Fruit fly (Drosophila melanogaster): ENCODE data around the gene NPF.

DNA sequence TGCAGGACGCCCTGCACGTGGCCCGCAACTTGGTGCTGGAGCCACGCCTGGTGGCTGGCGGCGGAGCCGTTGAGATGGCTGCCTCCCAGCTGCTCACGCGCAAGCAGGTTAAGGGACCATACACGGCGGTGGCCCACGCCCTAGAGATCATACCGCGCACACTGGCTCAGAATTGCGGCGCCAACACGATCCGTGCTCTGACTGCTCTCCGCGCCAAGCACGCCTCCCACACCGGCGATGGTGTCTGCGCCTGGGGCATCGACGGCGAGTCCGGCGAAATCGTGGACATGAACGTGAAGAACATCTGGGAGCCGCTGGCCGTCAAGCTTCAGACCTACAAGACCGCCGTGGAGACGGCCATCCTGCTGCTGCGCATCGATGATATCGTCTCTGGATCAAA lies 40.3 kb downstream of the NPF start:
- no peak for TF ChIP-seq Crg-1 (GFP tag; optimal IDR thresholded peaks at IDR 0.05)
- no peak for TF ChIP-seq CG1620 (GFP tag; optimal IDR thresholded peaks at IDR 0.05)
